Fruit fly (Drosophila melanogaster) whole organism, prepupa: Measurements from ENCODE around the gene Or83c.

ENCODE experiments used
- CG10669 ChIP-seq: fragments of 200-800 bp; sonication (Bioruptor generic); optimal IDR thresholded peaks from 3 replicates; lab custom pipeline; 2018; ENCODE audit warnings: missing biosample characterization, mild to moderate bottlenecking, missing genetic modification characterization, moderate library complexity
- CG11762 ChIP-seq: fragments of 200-800 bp; sonication (Bioruptor generic); optimal IDR thresholded peaks from 3 replicates; lab custom pipeline; 2016; ENCODE audit warnings: missing biosample characterization, missing genetic modification characterization; ENCODE audit not compliant: insufficient read depth
- CG11902 ChIP-seq: fragments of 200-800 bp; sonication (Bioruptor generic); optimal IDR thresholded peaks from 3 replicates; lab custom pipeline; 2016; ENCODE audit warnings: missing biosample characterization, missing genetic modification characterization
- CG1621 ChIP-seq: fragments of 200-800 bp; sonication (Bioruptor generic); optimal IDR thresholded peaks from 3 replicates; lab custom pipeline; 2018; ENCODE audit warnings: missing biosample characterization, mild to moderate bottlenecking, missing genetic modification characterization
- CG16779 ChIP-seq: fragments of 200-800 bp; sonication (Bioruptor generic); optimal IDR thresholded peaks from 3 replicates; lab custom pipeline; 2017; ENCODE audit warnings: missing biosample characterization, mild to moderate bottlenecking, missing genetic modification characterization
- CG3032 ChIP-seq: fragments of 200-800 bp; optimal IDR thresholded peaks from 2 replicates; lab custom pipeline; 2019; ENCODE audit warnings: missing biosample characterization, mild to moderate bottlenecking, missing genetic modification characterization, moderate library complexity
- CG31627 ChIP-seq: fragments of 200-800 bp; sonication (Bioruptor generic); optimal IDR thresholded peaks from 3 replicates; lab custom pipeline; 2016; ENCODE audit warnings: missing biosample characterization, missing genetic modification characterization
- CG32006 ChIP-seq: fragments of 200-800 bp; sonication (Bioruptor generic); optimal IDR thresholded peaks from 3 replicates; lab custom pipeline; 2017; ENCODE audit warnings: missing biosample characterization, mild to moderate bottlenecking, missing genetic modification characterization
- CG3919 ChIP-seq: fragments of 200-800 bp; sonication (Bioruptor generic); optimal IDR thresholded peaks from 3 replicates; lab custom pipeline; 2016; ENCODE audit warnings: missing biosample characterization, missing genetic modification characterization
- CG4318 ChIP-seq: fragments of 200-800 bp; sonication (Bioruptor generic); optimal IDR thresholded peaks from 3 replicates; lab custom pipeline; 2017; ENCODE audit warnings: missing biosample characterization, mild to moderate bottlenecking, missing genetic modification characterization
- CG6163 ChIP-seq: fragments of 200-800 bp; sonication (Bioruptor generic); IDR thresholded peaks from 3 replicates; pipeline ENCODE4 v1.3.6; 2022; ENCODE audit warnings: missing biosample characterization, missing genetic modification characterization
- CG6276 ChIP-seq: fragments of 200-800 bp; sonication (Bioruptor generic); optimal IDR thresholded peaks from 2 replicates; lab custom pipeline; 2017; ENCODE audit warnings: missing biosample characterization, mild to moderate bottlenecking, missing genetic modification characterization
- CG6792 ChIP-seq: fragments of 200-800 bp; sonication (Bioruptor generic); optimal IDR thresholded peaks from 3 replicates; lab custom pipeline; 2016; ENCODE audit warnings: missing biosample characterization, missing genetic modification characterization
- CG6808 ChIP-seq: fragments of 200-800 bp; sonication (Bioruptor generic); optimal IDR thresholded peaks from 3 replicates; lab custom pipeline; 2017; ENCODE audit warnings: missing biosample characterization, missing genetic modification characterization, mild to moderate bottlenecking, moderate library complexity, missing genetic modification reagents
- CG6854 ChIP-seq: fragments of 200-800 bp; sonication (Bioruptor generic); optimal IDR thresholded peaks from 2 replicates; lab custom pipeline; 2017; ENCODE audit warnings: missing biosample characterization, mild to moderate bottlenecking, missing genetic modification characterization
- CG7368 ChIP-seq: fragments of 200-800 bp; sonication (Bioruptor generic); optimal IDR thresholded peaks from 3 replicates; lab custom pipeline; 2016; ENCODE audit warnings: missing biosample characterization, missing genetic modification characterization
- CG8319 ChIP-seq: fragments of 200-800 bp; sonication (Bioruptor generic); optimal IDR thresholded peaks from 3 replicates; lab custom pipeline; 2016; ENCODE audit warnings: missing biosample characterization, missing genetic modification characterization
- CG8632 ChIP-seq: fragments of 200-800 bp; sonication (Bioruptor generic); optimal IDR thresholded peaks from 3 replicates; lab custom pipeline; 2016; ENCODE audit warnings: missing biosample characterization, missing genetic modification characterization
- CG9139 ChIP-seq: fragments of 200-800 bp; sonication (Bioruptor generic); optimal IDR thresholded peaks from 3 replicates; lab custom pipeline; 2017; ENCODE audit warnings: missing biosample characterization, mild to moderate bottlenecking, missing genetic modification characterization
- Eip75B ChIP-seq: fragments of 200-800 bp; sonication (Bioruptor generic); optimal IDR thresholded peaks from 3 replicates; lab custom pipeline; 2016; ENCODE audit warnings: missing biosample characterization, missing genetic modification characterization
- Eip78C ChIP-seq: fragments of 200-800 bp; sonication (Bioruptor generic); peaks from one replicate; lab custom pipeline; 2016; ENCODE audit warnings: missing biosample characterization, missing genetic modification characterization
- Eip93F ChIP-seq: fragments of 200-800 bp; sonication (Bioruptor generic); optimal IDR thresholded peaks from 2 replicates; lab custom pipeline; 2016; ENCODE audit warnings: missing biosample characterization, mild to moderate bottlenecking, missing genetic modification characterization
- Ets21C ChIP-seq: fragments of 200-800 bp; sonication (Bioruptor generic); optimal IDR thresholded peaks from 3 replicates; lab custom pipeline; 2016; ENCODE audit warnings: missing biosample characterization, missing genetic modification characterization
- Ets96B ChIP-seq: fragments of 200-800 bp; optimal IDR thresholded peaks from 2 replicates; lab custom pipeline; 2019; ENCODE audit warnings: missing biosample characterization, mild to moderate bottlenecking, missing genetic modification characterization, moderate library complexity
- Gug ChIP-seq: fragments of 200-800 bp; sonication (Bioruptor generic); IDR thresholded peaks from 2 replicates; pipeline ENCODE4 v1.3.6; 2022; ENCODE audit warnings: missing biosample characterization, missing genetic modification characterization
- Hr39 ChIP-seq: fragments of 200-800 bp; sonication (Bioruptor generic); optimal IDR thresholded peaks from 2 replicates; lab custom pipeline; 2016; ENCODE audit warnings: missing biosample characterization, missing genetic modification characterization
- Hr4 ChIP-seq: fragments of 200-800 bp; sonication (Bioruptor generic); optimal IDR thresholded peaks from 3 replicates; lab custom pipeline; 2016; ENCODE audit warnings: missing biosample characterization, missing genetic modification characterization
- Lpt ChIP-seq: fragments of 200-800 bp; sonication (Bioruptor generic); optimal IDR thresholded peaks from 3 replicates; lab custom pipeline; 2016; ENCODE audit warnings: missing biosample characterization, missing genetic modification characterization
- Smox ChIP-seq: fragments of 200-800 bp; sonication (Bioruptor generic); optimal IDR thresholded peaks from 3 replicates; lab custom pipeline; 2016; ENCODE audit warnings: missing biosample characterization, missing genetic modification characterization
- Sox14 ChIP-seq: fragments of 200-800 bp; sonication (Bioruptor generic); optimal IDR thresholded peaks from 3 replicates; lab custom pipeline; 2016; ENCODE audit warnings: missing biosample characterization, missing genetic modification characterization
- Sox15 ChIP-seq: fragments of 200-800 bp; sonication (Bioruptor generic); optimal IDR thresholded peaks from 3 replicates; lab custom pipeline; 2016; ENCODE audit warnings: missing biosample characterization, missing genetic modification characterization
- acj6 ChIP-seq: fragments of 200-800 bp; sonication (Bioruptor generic); optimal IDR thresholded peaks from 3 replicates; lab custom pipeline; 2016; ENCODE audit warnings: missing biosample characterization, missing genetic modification characterization
- dac ChIP-seq: fragments of 200-800 bp; sonication (Bioruptor generic); optimal IDR thresholded peaks from 2 replicates; lab custom pipeline; 2017; ENCODE audit warnings: missing biosample characterization, mild to moderate bottlenecking, missing genetic modification characterization
- dsx ChIP-seq: fragments of 200-800 bp; optimal IDR thresholded peaks from 3 replicates; lab custom pipeline; 2019; ENCODE audit warnings: missing biosample characterization, mild to moderate bottlenecking, missing genetic modification characterization, moderate library complexity; ENCODE audit not compliant: poor library complexity, severe bottlenecking
- eg ChIP-seq: fragments of 200-800 bp; sonication (Bioruptor generic); IDR thresholded peaks from 3 replicates; pipeline ENCODE4 v1.3.6; 2022; ENCODE audit warnings: missing biosample characterization, missing genetic modification characterization
- esn ChIP-seq: fragments of 200-800 bp; sonication (Bioruptor generic); optimal IDR thresholded peaks from 2 replicates; lab custom pipeline; 2016; ENCODE audit warnings: missing biosample characterization, mild to moderate bottlenecking, missing genetic modification characterization, moderate library complexity
- fd59A ChIP-seq: fragments of 200-800 bp; sonication (Bioruptor generic); optimal IDR thresholded peaks from 2 replicates; lab custom pipeline; 2017; ENCODE audit warnings: missing biosample characterization, mild to moderate bottlenecking, missing genetic modification characterization, missing genetic modification reagents
- net ChIP-seq: fragments of 200-800 bp; sonication (Bioruptor generic); optimal IDR thresholded peaks from 3 replicates; lab custom pipeline; 2016; ENCODE audit warnings: missing biosample characterization, missing genetic modification characterization
- pdm3 ChIP-seq: fragments of 200-800 bp; sonication (Bioruptor generic); optimal IDR thresholded peaks from 3 replicates; lab custom pipeline; 2016; ENCODE audit warnings: missing biosample characterization, missing genetic modification characterization
- salr ChIP-seq, 2 experiments: fragments of 200-800 bp; sonication (Bioruptor generic); optimal IDR thresholded peaks; 3 replicates each; lab custom pipeline; 2016 to 2018; ENCODE audit warnings: missing biosample characterization in 2 of 2, missing genetic modification characterization in 2 of 2, mild to moderate bottlenecking in 1 of 2
- spab ChIP-seq: fragments of 200-800 bp; sonication (Bioruptor generic); optimal IDR thresholded peaks from 2 replicates; lab custom pipeline; 2017; ENCODE audit warnings: missing biosample characterization, mild to moderate bottlenecking, missing genetic modification characterization, missing genetic modification reagents
- ss ChIP-seq, 2 experiments: fragments of 200-800 bp; sonication (Bioruptor generic); optimal IDR thresholded peaks; 2 replicates in 1 of 2; 3 replicates in 1 of 2; lab custom pipeline; 2017 to 2018; ENCODE audit warnings: mild to moderate bottlenecking in 2 of 2, missing biosample characterization in 2 of 2, missing genetic modification characterization in 2 of 2, moderate library complexity in 1 of 2
- svp ChIP-seq: fragments of 200-800 bp; sonication (Bioruptor generic); peaks from one replicate; lab custom pipeline; 2016; ENCODE audit warnings: missing biosample characterization, missing genetic modification characterization

Gene Or83c

DNA sequence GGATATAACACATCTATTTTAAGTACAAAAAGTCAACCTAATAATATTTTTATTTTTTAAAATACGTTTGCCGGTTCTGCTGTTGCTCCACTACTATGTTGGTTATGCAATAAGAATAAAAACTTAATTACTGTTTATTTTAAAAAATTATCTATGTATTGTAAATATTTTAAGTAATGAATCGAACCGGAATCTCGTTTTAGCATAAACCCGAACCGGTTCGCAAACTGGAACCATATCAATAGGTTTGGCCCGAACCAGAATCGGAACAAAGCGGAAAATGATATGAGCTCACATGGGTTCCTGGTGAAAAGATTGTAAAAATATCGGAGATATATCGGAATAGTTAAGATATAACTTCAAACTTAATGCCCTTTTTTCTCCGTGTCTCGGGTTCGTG, 28.6 kb upstream of the Or83c start (continued):
- TF ChIP-seq Eip93F (GFP tag; lab: Kevin White, UChicago) (no peak), Sox15 (GFP tag; lab: Kevin White, UChicago) (peak; percentile 16), acj6 (GFP tag; lab: Kevin White, UChicago) (peak; percentile 35), CG9139 (no peak), pdm3 (GFP tag; lab: Kevin White, UChicago) (peak; percentile 36), Hr39 (GFP tag; lab: Kevin White, UChicago) (no peak), CG4318 (GFP tag; lab: Kevin White, UChicago) (peak; percentile 57), Ets96B (tag; lab: Kevin White, UChicago) (peak; percentile 48), CG3032 (tag; lab: Kevin White, UChicago) (peak; percentile 54), CG7368 (GFP tag; lab: Kevin White, UChicago) (no peak), svp (GFP tag; lab: Kevin White, UChicago) (peak; percentile 60), CG3919 (GFP tag; lab: Kevin White, UChicago) (peak; percentile 40), CG8632 (peak; percentile 61), Ets21C (GFP tag; lab: Kevin White, UChicago) (no peak), CG10669 (GFP tag; lab: Kevin White, UChicago) (peak; percentile 20), fd59A (peak; percentile 57)

DNA sequence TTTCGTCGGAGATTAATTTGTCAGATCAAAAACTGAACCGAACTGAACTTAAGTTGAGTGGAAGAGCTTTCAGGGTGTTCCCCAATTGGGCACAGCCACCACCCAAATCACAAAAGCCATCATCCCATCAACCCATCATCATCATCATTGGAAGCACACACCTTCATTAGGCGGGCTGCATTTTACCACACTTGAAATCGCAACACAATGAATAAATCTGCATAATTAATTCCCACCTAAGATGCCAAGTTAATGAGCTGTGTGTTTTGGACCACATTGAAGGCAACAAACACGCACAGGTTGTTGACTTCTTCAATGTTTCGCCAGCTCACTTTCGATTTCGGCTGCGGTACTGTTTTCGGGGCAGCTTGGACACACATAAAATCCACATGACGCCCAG, 27.1 kb upstream of the Or83c start:
- TF ChIP-seq Ets96B (tag; lab: Kevin White, UChicago) (no peak), CG32006 (no peak), Hr4 (GFP tag; lab: Kevin White, UChicago) (no peak), dsx (no peak)

DNA sequence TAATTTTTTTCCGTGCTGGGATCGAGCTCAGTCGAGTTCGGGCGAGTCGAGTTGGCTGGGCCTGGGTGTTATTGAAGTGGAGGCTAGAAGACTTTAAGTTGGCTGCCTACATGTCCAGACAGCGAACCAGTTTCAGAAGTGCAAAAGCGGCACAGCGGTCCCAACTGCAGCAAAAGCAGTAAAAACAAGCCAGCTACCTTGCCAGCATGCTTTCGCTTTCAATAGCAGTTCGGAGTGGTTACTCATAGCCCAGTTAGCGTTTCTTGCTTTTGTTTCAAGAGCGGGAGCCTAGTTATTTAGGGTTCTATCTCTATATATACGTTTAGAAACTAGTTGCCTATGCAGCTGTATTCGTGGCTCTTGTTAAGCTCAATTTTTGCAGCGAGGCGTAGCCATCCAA, 24.6 kb upstream of the Or83c start:
- TF ChIP-seq esn (GFP tag; lab: Kevin White, UChicago) (no peak), ss (GFP tag; optimal IDR thresholded peaks at IDR 0.05; lab: Kevin White, UChicago) (no peak), CG6163 (GFP tag; lab: Robert Waterston, UW) (0 out of 3 replicates have a peak, but pooled peaks have one; percentile 14)

DNA sequence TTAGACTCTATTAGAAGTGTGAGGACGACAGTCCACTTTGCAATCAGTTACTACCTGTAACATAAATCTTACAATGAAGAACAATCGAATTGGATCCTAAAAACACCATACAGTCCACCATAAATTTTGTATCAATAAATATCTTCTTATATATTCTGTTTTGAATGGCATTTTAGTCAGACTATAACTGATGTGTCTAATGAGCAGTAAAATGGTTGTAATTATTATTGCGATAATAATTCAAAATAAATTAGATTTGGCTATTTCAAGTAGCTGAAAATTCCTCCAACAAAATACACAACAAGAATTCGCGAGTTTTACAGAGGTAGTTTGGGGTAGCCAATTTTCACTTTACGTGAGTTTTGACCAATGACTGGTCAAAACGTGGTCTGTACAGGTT, 24.2 kb upstream of the Or83c start:
- TF ChIP-seq CG8632: peak; percentile 36
- TF ChIP-seq Eip75B (GFP tag; lab: Kevin White, UChicago): peak; percentile 39
- TF ChIP-seq CG6276 (GFP tag; lab: Kevin White, UChicago): peak; percentile 50
- no peak for TF ChIP-seq Ets21C (GFP tag; lab: Kevin White, UChicago)
- peak; percentile 53 for TF ChIP-seq acj6 (GFP tag; lab: Kevin White, UChicago)
- peak; percentile 12 to 82 for TF ChIP-seq salr (GFP tag; optimal IDR thresholded peaks at IDR 0.05; lab: Kevin White, UChicago)
- TF ChIP-seq CG16779 (tag; lab: Kevin White, UChicago): peak; percentile 31
- no peak for TF ChIP-seq CG6854 (GFP tag; lab: Kevin White, UChicago)
- TF ChIP-seq fd59A: peak; percentile 78
- TF ChIP-seq Smox: no peak
- TF ChIP-seq CG11762 (GFP tag; lab: Kevin White, UChicago): peak; percentile 15
- peak; percentile 56 for TF ChIP-seq Hr4 (GFP tag; lab: Kevin White, UChicago)
- no peak for TF ChIP-seq svp (GFP tag; lab: Kevin White, UChicago)
- peak; percentile 56 for TF ChIP-seq CG10669 (GFP tag; lab: Kevin White, UChicago)
- TF ChIP-seq Lpt: peak; percentile 29
- TF ChIP-seq ss (GFP tag; optimal IDR thresholded peaks at IDR 0.05; lab: Kevin White, UChicago): peak in 1 of 2 experiments; percentile 52
- no peak for TF ChIP-seq Gug
- no peak for TF ChIP-seq CG31627 (GFP tag; lab: Kevin White, UChicago)
- TF ChIP-seq Eip78C (GFP tag; lab: Kevin White, UChicago): peak; percentile 92
- 0 out of 3 replicates have a peak, but pooled peaks have one; percentile 51 for TF ChIP-seq eg (GFP tag; lab: Robert Waterston, UW)
- TF ChIP-seq CG3919 (GFP tag; lab: Kevin White, UChicago): peak; percentile 63
- TF ChIP-seq CG1621 (tag; lab: Kevin White, UChicago): peak; percentile 12
- peak; percentile 30 for TF ChIP-seq CG8319 (GFP tag; lab: Kevin White, UChicago)
- TF ChIP-seq CG6808 (GFP tag; lab: Kevin White, UChicago): peak; percentile 81
- no peak for TF ChIP-seq CG11902
- TF ChIP-seq dac (GFP tag; lab: Kevin White, UChicago): peak; percentile 16
- TF ChIP-seq esn (GFP tag; lab: Kevin White, UChicago): no peak
- peak; percentile 67 for TF ChIP-seq CG3032 (tag; lab: Kevin White, UChicago)
- peak; percentile 72 for TF ChIP-seq spab (GFP tag; lab: Kevin White, UChicago)
- peak; percentile 44 for TF ChIP-seq Sox14
- peak; percentile 66 for TF ChIP-seq net (GFP tag; lab: Kevin White, UChicago)
- TF ChIP-seq dsx: no peak
- peak; percentile 79 for TF ChIP-seq CG32006
- TF ChIP-seq CG9139: no peak
- peak; percentile 37 for TF ChIP-seq CG6792 (GFP tag; lab: Kevin White, UChicago)
- TF ChIP-seq Sox15 (GFP tag; lab: Kevin White, UChicago): peak; percentile 52
